Fruit fly (Drosophila melanogaster) whole organism, embryonic: ENCODE results near the gene CG18132.

ENCODE experiments used
- CG10209 ChIP-seq: fragments of 200-800 bp; sonication (Bioruptor generic); optimal IDR thresholded peaks from 3 replicates; lab custom pipeline; 2017; ENCODE audit warnings: missing biosample characterization, mild to moderate bottlenecking, missing genetic modification characterization, missing genetic modification reagents
- CG10267 ChIP-seq: fragments of 200-800 bp; sonication (Bioruptor generic); optimal IDR thresholded peaks from 2 replicates; lab custom pipeline; 2018; ENCODE audit warnings: missing biosample characterization, mild to moderate bottlenecking, missing genetic modification characterization, moderate library complexity
- CG10274 ChIP-seq: fragments of 200-800 bp; sonication (Bioruptor generic); optimal IDR thresholded peaks from 3 replicates; lab custom pipeline; 2017; ENCODE audit warnings: missing biosample characterization, mild to moderate bottlenecking, missing genetic modification characterization
- CG11247 ChIP-seq: fragments of 200-800 bp; sonication (Bioruptor generic); IDR thresholded peaks from 2 replicates; pipeline ENCODE4 v1.3.6; 2022; ENCODE audit warnings: missing biosample characterization, missing genetic modification characterization
- CG15011 ChIP-seq: fragments of 200-800 bp; sonication (Bioruptor generic); optimal IDR thresholded peaks from 3 replicates; lab custom pipeline; 2018; ENCODE audit warnings: missing biosample characterization, mild to moderate bottlenecking, missing genetic modification characterization
- CG15269 ChIP-seq: fragments of 200-800 bp; sonication (Bioruptor generic); optimal IDR thresholded peaks from 2 replicates; lab custom pipeline; 2018; ENCODE audit warnings: missing biosample characterization, mild to moderate bottlenecking, missing genetic modification characterization, moderate library complexity
- CG1647 ChIP-seq: fragments of 200-800 bp; sonication (Bioruptor generic); optimal IDR thresholded peaks from 3 replicates; lab custom pipeline; 2016; ENCODE audit warnings: missing biosample characterization, missing genetic modification characterization
- CG33213 ChIP-seq: fragments of 200-800 bp; sonication (Bioruptor generic); optimal IDR thresholded peaks from 3 replicates; lab custom pipeline; 2016; ENCODE audit warnings: missing biosample characterization, missing genetic modification characterization
- CG3995 ChIP-seq: fragments of 200-800 bp; sonication (Bioruptor generic); optimal IDR thresholded peaks from 3 replicates; lab custom pipeline; 2016; ENCODE audit warnings: missing biosample characterization, missing genetic modification characterization
- CG4424 ChIP-seq: fragments of 200-800 bp; sonication (Bioruptor generic); optimal IDR thresholded peaks from 3 replicates; lab custom pipeline; 2016; ENCODE audit warnings: missing biosample characterization, missing genetic modification characterization
- CG4730 ChIP-seq: fragments of 200-800 bp; sonication (Bioruptor generic); IDR thresholded peaks from 2 replicates; pipeline ENCODE4 v1.3.6; 2022; ENCODE audit warnings: missing biosample characterization, missing genetic modification characterization
- CG6854 ChIP-seq: fragments of 200-800 bp; sonication (Bioruptor generic); optimal IDR thresholded peaks from 3 replicates; lab custom pipeline; 2017; ENCODE audit warnings: missing biosample characterization, mild to moderate bottlenecking, missing genetic modification characterization
- CG7556 ChIP-seq: fragments of 200-800 bp; sonication (Bioruptor generic); optimal IDR thresholded peaks from 2 replicates; lab custom pipeline; 2017; ENCODE audit warnings: missing biosample characterization, mild to moderate bottlenecking, missing genetic modification characterization
- CG7839 ChIP-seq: fragments of 200-800 bp; sonication (Bioruptor generic); optimal IDR thresholded peaks from 3 replicates; lab custom pipeline; 2018; ENCODE audit warnings: missing biosample characterization, mild to moderate bottlenecking, missing genetic modification characterization, moderate library complexity
- CG8765 ChIP-seq: fragments of 200-800 bp; sonication (Bioruptor generic); IDR thresholded peaks from 2 replicates; pipeline ENCODE4 v1.3.6; 2022; ENCODE audit warnings: missing biosample characterization, missing genetic modification characterization
- CG9727 ChIP-seq: fragments of 200-800 bp; sonication (Bioruptor generic); optimal IDR thresholded peaks from 3 replicates; lab custom pipeline; 2017; ENCODE audit warnings: missing biosample characterization, mild to moderate bottlenecking, missing genetic modification characterization
- Dfd ChIP-seq, 2 experiments: fragments of >200 bp; optimal IDR thresholded peaks; 2 replicates each; lab custom pipeline; 2017; ENCODE audit warnings: missing biosample characterization in 2 of 2, missing genetic modification characterization in 2 of 2
- Eip74EF ChIP-seq, 2 experiments: fragments of 200-800 bp in 1 of 2; fragments of >200 bp in 1 of 2; sonication (Bioruptor generic) in 1 of 2; optimal IDR thresholded peaks; 2 replicates each; lab custom pipeline; 2017 to 2019; ENCODE audit warnings: missing biosample characterization in 2 of 2, missing genetic modification characterization in 2 of 2, mild to moderate bottlenecking in 1 of 2, moderate library complexity in 1 of 2
- Fer3 ChIP-seq: fragments of 200-800 bp; sonication (Bioruptor generic); optimal IDR thresholded peaks from 2 replicates; lab custom pipeline; 2018; ENCODE audit warnings: missing biosample characterization, mild to moderate bottlenecking, missing genetic modification characterization, moderate library complexity
- Gsc ChIP-seq: fragments of 200-800 bp; sonication (Bioruptor generic); IDR thresholded peaks from 2 replicates; pipeline ENCODE4 v1.3.6; 2022; ENCODE audit warnings: missing biosample characterization, missing genetic modification characterization
- Meics ChIP-seq: fragments of 200-800 bp; sonication (Bioruptor generic); optimal IDR thresholded peaks from 2 replicates; lab custom pipeline; 2017; ENCODE audit warnings: missing biosample characterization, mild to moderate bottlenecking, missing genetic modification characterization
- Mrtf ChIP-seq: fragments of 200-800 bp; sonication (Bioruptor generic); IDR thresholded peaks from 3 replicates; pipeline ENCODE4 v1.3.6; 2022; ENCODE audit warnings: missing biosample characterization, missing genetic modification characterization
- Scr ChIP-seq: fragments of 200-800 bp; sonication (Bioruptor generic); IDR thresholded peaks from 2 replicates; pipeline ENCODE4 v1.3.6; 2022; ENCODE audit warnings: missing biosample characterization, missing genetic modification characterization; ENCODE audit not compliant: partially characterized antibody
- Sox100B ChIP-seq: fragments of 200-800 bp; sonication (Bioruptor generic); optimal IDR thresholded peaks from 3 replicates; lab custom pipeline; 2018; ENCODE audit warnings: missing biosample characterization, mild to moderate bottlenecking, missing genetic modification characterization
- Sox102F ChIP-seq: fragments of 200-800 bp; sonication (Bioruptor generic); optimal IDR thresholded peaks from 2 replicates; lab custom pipeline; 2018; ENCODE audit warnings: missing biosample characterization, mild to moderate bottlenecking, missing genetic modification characterization, moderate library complexity
- Taf1 ChIP-seq: fragments of 200-800 bp; sonication (Bioruptor generic); IDR thresholded peaks from 2 replicates; pipeline ENCODE4 v1.3.6; 2022; ENCODE audit warnings: missing biosample characterization, missing genetic modification characterization
- ap ChIP-seq: fragments of 200-800 bp; sonication (Bioruptor generic); IDR thresholded peaks from 2 replicates; pipeline ENCODE4 v1.3.6; 2022; ENCODE audit warnings: missing biosample characterization, missing genetic modification characterization
- dimm ChIP-seq: fragments of 200-800 bp; sonication (Bioruptor generic); IDR thresholded peaks from 2 replicates; pipeline ENCODE4 v1.3.6; 2022; ENCODE audit warnings: missing biosample characterization, missing genetic modification characterization
- dysf ChIP-seq: fragments of 200-800 bp; sonication (Bioruptor generic); IDR thresholded peaks from 3 replicates; pipeline ENCODE4 v1.3.6; 2022; ENCODE audit warnings: missing biosample characterization, missing genetic modification characterization
- eve ChIP-seq, 2 experiments: fragments of >200 bp; optimal IDR thresholded peaks; 2 replicates each; lab custom pipeline; 2017; ENCODE audit warnings: missing biosample characterization in 2 of 2, missing genetic modification characterization in 2 of 2
- eyg ChIP-seq: fragments of 200-800 bp; sonication (Bioruptor generic); optimal IDR thresholded peaks from 3 replicates; lab custom pipeline; 2016; ENCODE audit warnings: missing biosample characterization, missing genetic modification characterization
- fd3F ChIP-seq: fragments of 200-800 bp; sonication (Bioruptor generic); optimal IDR thresholded peaks from 2 replicates; lab custom pipeline; 2018; ENCODE audit warnings: missing biosample characterization, mild to moderate bottlenecking, missing genetic modification characterization, moderate library complexity
- fru ChIP-seq: fragments of >200 bp; optimal IDR thresholded peaks from 2 replicates; lab custom pipeline; 2017
- fu2 ChIP-seq: fragments of 200-800 bp; sonication (Bioruptor generic); optimal IDR thresholded peaks from 2 replicates; lab custom pipeline; 2016; ENCODE audit warnings: missing biosample characterization, missing genetic modification characterization
- gem ChIP-seq: fragments of 200-800 bp; sonication (Bioruptor generic); optimal IDR thresholded peaks from 2 replicates; lab custom pipeline; 2019; ENCODE audit warnings: missing biosample characterization, mild to moderate bottlenecking, missing genetic modification characterization, moderate library complexity
- knrl ChIP-seq: fragments of 200-800 bp; sonication (Bioruptor generic); IDR thresholded peaks from 3 replicates; pipeline ENCODE4 v1.3.6; 2022; ENCODE audit warnings: missing biosample characterization, missing genetic modification characterization; ENCODE audit not compliant: partially characterized antibody
- luna ChIP-seq: fragments of 200-800 bp; sonication (Bioruptor generic); optimal IDR thresholded peaks from 2 replicates; lab custom pipeline; 2016; ENCODE audit warnings: missing biosample characterization, missing genetic modification characterization
- nerfin-2 ChIP-seq: fragments of 200-800 bp; sonication (Bioruptor generic); IDR thresholded peaks from 2 replicates; pipeline ENCODE4 v1.3.6; 2022; ENCODE audit warnings: missing biosample characterization, missing genetic modification characterization; ENCODE audit not compliant: partially characterized antibody
- p53 ChIP-seq: fragments of 200-800 bp; sonication (Bioruptor generic); optimal IDR thresholded peaks from 2 replicates; lab custom pipeline; 2016; ENCODE audit warnings: missing biosample characterization, missing genetic modification characterization
- phol ChIP-seq: fragments of 200-800 bp; sonication (Bioruptor generic); optimal IDR thresholded peaks from 3 replicates; lab custom pipeline; 2018; ENCODE audit warnings: missing biosample characterization, mild to moderate bottlenecking, missing genetic modification characterization, moderate library complexity
- ro ChIP-seq: fragments of 200-800 bp; sonication (Bioruptor generic); IDR thresholded peaks from 2 replicates; pipeline ENCODE4 v1.3.6; 2022; ENCODE audit warnings: missing biosample characterization, missing genetic modification characterization
- salm ChIP-seq: fragments of 200-800 bp; sonication (Bioruptor generic); optimal IDR thresholded peaks from 2 replicates; lab custom pipeline; 2018; ENCODE audit warnings: missing biosample characterization, mild to moderate bottlenecking, missing genetic modification characterization
- seq ChIP-seq: fragments of 200-800 bp; sonication (Bioruptor generic); IDR thresholded peaks from 2 replicates; pipeline ENCODE4 v1.3.6; 2022; ENCODE audit warnings: missing biosample characterization, missing genetic modification characterization
- shn ChIP-seq: fragments of 200-800 bp; sonication (Bioruptor generic); optimal IDR thresholded peaks from 3 replicates; lab custom pipeline; 2016; ENCODE audit warnings: missing biosample characterization, missing genetic modification characterization
- slp2 ChIP-seq: fragments of 200-800 bp; sonication (Bioruptor generic); optimal IDR thresholded peaks from 2 replicates; lab custom pipeline; 2016; ENCODE audit warnings: missing biosample characterization, missing genetic modification characterization
- sqz ChIP-seq: fragments of 200-800 bp; sonication (Bioruptor generic); optimal IDR thresholded peaks from 3 replicates; lab custom pipeline; 2018; ENCODE audit warnings: missing biosample characterization, mild to moderate bottlenecking, missing genetic modification characterization
- tap ChIP-seq: fragments of 200-800 bp; optimal IDR thresholded peaks from 3 replicates; lab custom pipeline; 2019; ENCODE audit warnings: missing biosample characterization, mild to moderate bottlenecking, missing genetic modification characterization, moderate library complexity
- tio ChIP-seq: fragments of 200-800 bp; sonication (Bioruptor generic); optimal IDR thresholded peaks from 2 replicates; lab custom pipeline; 2017; ENCODE audit warnings: missing biosample characterization, missing genetic modification characterization, inconsistent platforms
- tx ChIP-seq: fragments of 200-800 bp; sonication (Bioruptor generic); optimal IDR thresholded peaks from 2 replicates; lab custom pipeline; 2016; ENCODE audit warnings: missing biosample characterization, missing genetic modification characterization
- zfh1 ChIP-seq: fragments of 200-800 bp; sonication (Bioruptor generic); IDR thresholded peaks from 3 replicates; pipeline ENCODE4 v1.3.6; 2022; ENCODE audit warnings: missing biosample characterization, missing genetic modification characterization

The CG18132 gene

dm6 chr2L:1556697-1557564 lies 39.7 kb upstream of the CG18132 start (continued):
- no peak for TF ChIP-seq dimm (GFP tag; lab: Robert Waterston, UW)
- TF ChIP-seq shn (GFP tag; lab: Kevin White, UChicago) = no peak
- TF ChIP-seq CG4730 (GFP tag; lab: Robert Waterston, UW) = no peak
- TF ChIP-seq fd3F (GFP tag; lab: Kevin White, UChicago) = no peak
- no peak for TF ChIP-seq Sox102F (GFP tag; lab: Kevin White, UChicago)
- TF ChIP-seq nerfin-2 (GFP tag; lab: Robert Waterston, UW) = no peak
- no peak for TF ChIP-seq Mrtf (GFP tag; lab: Robert Waterston, UW)
- peak; percentile 60 for TF ChIP-seq gem (tag; lab: Kevin White, UChicago)
- peak; percentile 45 for TF ChIP-seq CG10267 (tag; lab: Kevin White, UChicago)
- TF ChIP-seq CG3995 (GFP tag; lab: Kevin White, UChicago) = no peak
- TF ChIP-seq zfh1 (GFP tag; lab: Robert Waterston, UW) = 0 out of 3 replicates have a peak, but pooled peaks have one; percentile 48
- TF ChIP-seq Taf1 (GFP tag; lab: Robert Waterston, UW) = no peak
- peak; percentile 56 for TF ChIP-seq CG9727
- no peak for TF ChIP-seq Gsc (GFP tag; lab: Robert Waterston, UW)
- peak; percentile 24 for TF ChIP-seq CG7556
- TF ChIP-seq seq (GFP tag; lab: Robert Waterston, UW) = no peak
- no peak for TF ChIP-seq luna
- TF ChIP-seq eyg = no peak
- TF ChIP-seq ro (GFP tag; lab: Robert Waterston, UW) = no peak
- no peak for TF ChIP-seq ap (GFP tag; lab: Robert Waterston, UW)
- TF ChIP-seq sqz (GFP tag; lab: Kevin White, UChicago) = peak; percentile 51
- no peak for TF ChIP-seq CG6854 (GFP tag; lab: Kevin White, UChicago)
- TF ChIP-seq tio (GFP tag; lab: Kevin White, UChicago) = peak; percentile 10
- no peak for TF ChIP-seq CG4424
- TF ChIP-seq CG10209 (GFP tag; lab: Kevin White, UChicago) = no peak
- no peak for TF ChIP-seq CG8765 (GFP tag; lab: Robert Waterston, UW)
- TF ChIP-seq p53 = no peak
- TF ChIP-seq CG15011 (GFP tag; lab: Kevin White, UChicago) = no peak
- TF ChIP-seq phol = peak; percentile 47
- TF ChIP-seq Meics (GFP tag; lab: Kevin White, UChicago) = peak; percentile 24
- TF ChIP-seq Eip74EF (GFP tag; optimal IDR thresholded peaks at IDR 0.05; lab: Kevin White, UChicago) = no peak
- no peak for TF ChIP-seq CG10274
- no peak for TF ChIP-seq fu2 (GFP tag; lab: Kevin White, UChicago)
- peak in 1 of 2 experiments; percentile 13 for TF ChIP-seq eve (GFP tag; optimal IDR thresholded peaks at IDR 0.05; lab: Kevin White, UChicago)
- TF ChIP-seq Sox100B (GFP tag; lab: Kevin White, UChicago) = peak; percentile 16
- TF ChIP-seq Dfd (GFP tag; optimal IDR thresholded peaks at IDR 0.05; lab: Kevin White, UChicago) = no peak
- no peak for TF ChIP-seq CG11247
- TF ChIP-seq fru = peak; percentile 49
- peak; percentile 51 for TF ChIP-seq CG7839 (tag; lab: Kevin White, UChicago)
- peak; percentile 4 for TF ChIP-seq CG15269 (tag; lab: Kevin White, UChicago)
- no peak for TF ChIP-seq knrl (GFP tag; lab: Robert Waterston, UW)
- 0 out of 3 replicates have a peak, but pooled peaks have one; percentile 20 for TF ChIP-seq dysf (GFP tag; lab: Robert Waterston, UW)
- TF ChIP-seq tap (tag; lab: Kevin White, UChicago) = no peak
- TF ChIP-seq salm (tag; lab: Kevin White, UChicago) = no peak
- no peak for TF ChIP-seq CG1647
- no peak for TF ChIP-seq Scr
- TF ChIP-seq CG33213 (GFP tag; lab: Kevin White, UChicago) = no peak
- TF ChIP-seq Fer3 (tag; lab: Kevin White, UChicago) = no peak
- no peak for TF ChIP-seq tx (GFP tag; lab: Kevin White, UChicago)
- TF ChIP-seq slp2 (GFP tag; lab: Kevin White, UChicago) = no peak
